Worm (Caenorhabditis elegans) whole organism, L1 larva: ENCODE data around the gene Y73B6BL.288.

ENCODE experiments used
- C04F5.9 ChIP-seq: sonication (generic microtip); optimal IDR thresholded peaks from 2 replicates; lab custom pipeline; 2016; ENCODE audit warnings: missing genetic modification characterization, missing compliant biosample characterization
- C16A3.4 ChIP-seq: fragments of 150-350 bp; optimal IDR thresholded peaks from 2 replicates; lab custom pipeline; 2014; ENCODE audit warnings: missing biosample characterization, missing genetic modification characterization
- C34B4.2 ChIP-seq: sonication (generic microtip); optimal IDR thresholded peaks from 2 replicates; lab custom pipeline; 2017; ENCODE audit warnings: mild to moderate bottlenecking, missing genetic modification characterization, missing compliant biosample characterization
- blmp-1 ChIP-seq: fragments of 150-350 bp; optimal IDR thresholded peaks from 2 replicates; lab custom pipeline; 2014; ENCODE audit warnings: missing biosample characterization, missing genetic modification characterization
- ceh-63 ChIP-seq: fragments of 200-800 bp; sonication (Bioruptor generic); optimal IDR thresholded peaks from 2 replicates; lab custom pipeline; 2018; ENCODE audit warnings: mild to moderate bottlenecking, missing genetic modification characterization, missing compliant biosample characterization
- ceh-82 ChIP-seq, 3 experiments: fragments of 150-350 bp in 1 of 3; sonication (generic microtip) in 2 of 3; optimal IDR thresholded peaks; 2 replicates each; lab custom pipeline; 2014 to 2017; ENCODE audit warnings: missing biosample characterization in 3 of 3, missing genetic modification characterization in 3 of 3
- dpl-1 ChIP-seq, 3 experiments: fragments of 150-350 bp in 2 of 3; sonication (generic microtip) in 1 of 3; optimal IDR thresholded peaks; 2 replicates each; lab custom pipeline; 2014 to 2017; ENCODE audit warnings: missing biosample characterization in 3 of 3, missing genetic modification characterization in 3 of 3, missing genetic modification reagents in 3 of 3
- efl-3 ChIP-seq: fragments of 200-800 bp; sonication (Bioruptor generic); optimal IDR thresholded peaks from 2 replicates; lab custom pipeline; 2018; ENCODE audit warnings: mild to moderate bottlenecking, missing genetic modification characterization, missing compliant biosample characterization
- egl-13 ChIP-seq: sonication (generic microtip); optimal IDR thresholded peaks from 2 replicates; lab custom pipeline; 2016; ENCODE audit warnings: missing genotype, missing genetic modification reagents, missing genetic modification characterization, missing compliant biosample characterization
- elt-2 ChIP-seq: sonication (generic microtip); optimal IDR thresholded peaks from 2 replicates; lab custom pipeline; 2016; ENCODE audit warnings: missing genetic modification characterization, mild to moderate bottlenecking, inconsistent platforms, missing compliant biosample characterization, missing genetic modification reagents
- elt-3 ChIP-seq, 6 experiments: fragments of 150-350 bp in 1 of 6; sonication (generic microtip); optimal IDR thresholded peaks; 2 replicates each; lab custom pipeline; 2017 to 2018; ENCODE audit warnings: missing biosample characterization in 6 of 6, missing genetic modification characterization in 6 of 6, inconsistent platforms in 1 of 6
- fkh-10 ChIP-seq: sonication (generic microtip); optimal IDR thresholded peaks from 2 replicates; lab custom pipeline; 2017; ENCODE audit warnings: missing biosample characterization, missing genetic modification reagents, missing genetic modification characterization
- fkh-4 ChIP-seq: sonication (generic microtip); optimal IDR thresholded peaks from 2 replicates; lab custom pipeline; 2016; ENCODE audit warnings: missing compliant biosample characterization, missing genetic modification characterization, borderline replicate concordance
- grh-1 ChIP-seq: fragments of 200-800 bp; sonication (Bioruptor generic); IDR thresholded peaks from 2 replicates; pipeline ENCODE4 v1.3.6; 2022; ENCODE audit warnings: missing genetic modification reagents, missing genetic modification characterization, missing compliant biosample characterization
- hlh-17 ChIP-seq: fragments of 200-800 bp; sonication (Bioruptor generic); optimal IDR thresholded peaks from 2 replicates; lab custom pipeline; 2018; ENCODE audit warnings: missing genetic modification characterization, mild to moderate bottlenecking, missing compliant biosample characterization, moderate library complexity, borderline replicate concordance
- hlh-4 ChIP-seq: sonication (generic microtip); optimal IDR thresholded peaks from 2 replicates; lab custom pipeline; 2016; ENCODE audit warnings: mild to moderate bottlenecking, missing genetic modification characterization, missing compliant biosample characterization
- irx-1 ChIP-seq: sonication (generic microtip); optimal IDR thresholded peaks from 2 replicates; lab custom pipeline; 2016; ENCODE audit warnings: missing genetic modification characterization, missing compliant biosample characterization
- isw-1 ChIP-seq: fragments of 200-800 bp; sonication (Bioruptor generic); IDR thresholded peaks from 2 replicates; pipeline ENCODE4 v1.3.6; 2022; ENCODE audit warnings: missing genetic modification characterization, missing compliant biosample characterization
- lin-13 ChIP-seq: fragments of 150-350 bp; optimal IDR thresholded peaks from 2 replicates; lab custom pipeline; 2014; ENCODE audit warnings: missing biosample characterization, missing genetic modification reagents, missing genetic modification characterization
- lin-14 ChIP-seq: fragments of 200-800 bp; sonication (Bioruptor generic); optimal IDR thresholded peaks from 2 replicates; lab custom pipeline; 2018; ENCODE audit warnings: mild to moderate bottlenecking, missing genetic modification characterization, moderate library complexity, missing compliant biosample characterization
- lin-15B ChIP-seq: fragments of 150-350 bp; sonication (generic microtip); optimal IDR thresholded peaks from 3 replicates; lab custom pipeline; 2014; ENCODE audit warnings: missing biosample characterization, missing genetic modification characterization
- lin-39 ChIP-seq: fragments of 150-350 bp; optimal IDR thresholded peaks from 2 replicates; lab custom pipeline; 2014; ENCODE audit warnings: missing biosample characterization, missing genetic modification reagents, missing genetic modification characterization
- mab-9 ChIP-seq: fragments of 200-800 bp; sonication (Bioruptor generic); IDR thresholded peaks from 2 replicates; pipeline ENCODE4 v1.3.6; 2022; ENCODE audit warnings: missing genetic modification reagents, missing genetic modification characterization, missing compliant biosample characterization
- mdl-1 ChIP-seq, 2 experiments: fragments of 150-350 bp; optimal IDR thresholded peaks; 2 replicates each; lab custom pipeline; 2014 to 2017; ENCODE audit warnings: missing biosample characterization in 2 of 2, missing genetic modification characterization in 2 of 2, inconsistent platforms in 1 of 2
- mef-2 ChIP-seq: fragments of 150-350 bp; optimal IDR thresholded peaks from 2 replicates; lab custom pipeline; 2014; ENCODE audit warnings: missing biosample characterization, missing genetic modification characterization
- nhr-11 ChIP-seq: fragments of 150-350 bp; optimal IDR thresholded peaks from 2 replicates; lab custom pipeline; 2014; ENCODE audit warnings: missing biosample characterization, missing genetic modification characterization
- nhr-237 ChIP-seq: fragments of 150-350 bp; optimal IDR thresholded peaks from 2 replicates; lab custom pipeline; 2014; ENCODE audit warnings: missing biosample characterization, missing genetic modification characterization
- nhr-28 ChIP-seq: fragments of 150-350 bp; optimal IDR thresholded peaks from 2 replicates; lab custom pipeline; 2014; ENCODE audit warnings: missing biosample characterization, missing genetic modification characterization
- nhr-47 ChIP-seq: sonication (generic microtip); optimal IDR thresholded peaks from 2 replicates; lab custom pipeline; 2016; ENCODE audit warnings: mild to moderate bottlenecking, missing genetic modification characterization, moderate library complexity, missing compliant biosample characterization
- nhr-76 ChIP-seq: sonication (generic microtip); optimal IDR thresholded peaks from 2 replicates; lab custom pipeline; 2017; ENCODE audit warnings: missing biosample characterization, missing genetic modification characterization
- nhr-77 ChIP-seq: fragments of 150-350 bp; optimal IDR thresholded peaks from 2 replicates; lab custom pipeline; 2014; ENCODE audit warnings: missing biosample characterization, missing genetic modification characterization
- nhr-85 ChIP-seq: sonication (generic microtip); peaks from one replicate; lab custom pipeline; 2016; ENCODE audit warnings: missing genetic modification characterization, inconsistent platforms, missing compliant biosample characterization
- nhr-90 ChIP-seq: sonication (generic microtip); optimal IDR thresholded peaks from 2 replicates; lab custom pipeline; 2016; ENCODE audit warnings: mild to moderate bottlenecking, missing genetic modification characterization, missing compliant biosample characterization; ENCODE audit not compliant: poor library complexity
- pag-3 ChIP-seq: sonication (generic microtip); optimal IDR thresholded peaks from 2 replicates; lab custom pipeline; 2017; ENCODE audit warnings: missing genetic modification characterization, mild to moderate bottlenecking, missing compliant biosample characterization, antibody characterized with exemption, borderline replicate concordance; ENCODE audit not compliant: insufficient read depth
- pax-3 ChIP-seq: fragments of 200-800 bp; sonication (Bioruptor generic); optimal IDR thresholded peaks from 2 replicates; lab custom pipeline; 2018; ENCODE audit warnings: mild to moderate bottlenecking, missing genetic modification characterization, moderate library complexity, missing compliant biosample characterization
- pqm-1 ChIP-seq: sonication (generic microtip); optimal IDR thresholded peaks from 3 replicates; lab custom pipeline; 2017; ENCODE audit warnings: missing biosample characterization, missing genetic modification characterization
- rnt-1 ChIP-seq: sonication (generic microtip); optimal IDR thresholded peaks from 2 replicates; lab custom pipeline; 2016; ENCODE audit warnings: mild to moderate bottlenecking, missing genetic modification characterization, moderate library complexity, missing compliant biosample characterization
- skn-1 ChIP-seq: fragments of 150-350 bp; optimal IDR thresholded peaks from 2 replicates; lab custom pipeline; 2014; ENCODE audit warnings: missing biosample characterization, missing genetic modification characterization
- snu-23 ChIP-seq: sonication (generic microtip); optimal IDR thresholded peaks from 2 replicates; lab custom pipeline; 2016; ENCODE audit warnings: missing genetic modification characterization, missing compliant biosample characterization
- sox-4 ChIP-seq: sonication (generic microtip); optimal IDR thresholded peaks from 2 replicates; lab custom pipeline; 2016; ENCODE audit warnings: missing genetic modification characterization, missing compliant biosample characterization
- tbx-2 ChIP-seq: sonication (generic microtip); optimal IDR thresholded peaks from 2 replicates; lab custom pipeline; 2016; ENCODE audit warnings: missing genetic modification characterization, missing compliant biosample characterization
- unc-30 ChIP-seq: sonication (generic microtip); optimal IDR thresholded peaks from 2 replicates; lab custom pipeline; 2017; ENCODE audit warnings: missing biosample characterization, missing genetic modification characterization
- unc-62 ChIP-seq: fragments of 150-350 bp; optimal IDR thresholded peaks from 2 replicates; lab custom pipeline; 2014; ENCODE audit warnings: missing biosample characterization, missing genetic modification reagents, missing genetic modification characterization
- unc-98 ChIP-seq: fragments of 200-800 bp; sonication (Bioruptor generic); IDR thresholded peaks from 2 replicates; pipeline ENCODE4 v1.3.6; 2022; ENCODE audit warnings: missing genetic modification characterization, missing compliant biosample characterization
- vab-15 ChIP-seq: sonication (generic microtip); optimal IDR thresholded peaks from 2 replicates; lab custom pipeline; 2017; ENCODE audit warnings: missing genotype, mild to moderate bottlenecking, missing genetic modification characterization, missing compliant biosample characterization
- xbp-1 ChIP-seq: sonication (generic microtip); optimal IDR thresholded peaks from 2 replicates; lab custom pipeline; 2016; ENCODE audit warnings: missing genetic modification characterization, missing compliant biosample characterization
- ztf-11 ChIP-seq, 2 experiments: sonication (generic microtip); optimal IDR thresholded peaks; 2 replicates each; lab custom pipeline; 2016 to 2017; ENCODE audit warnings: missing genetic modification characterization in 2 of 2, missing biosample characterization in 1 of 2, missing compliant biosample characterization in 1 of 2
- ztf-4 ChIP-seq: fragments of 150-350 bp; optimal IDR thresholded peaks from 2 replicates; lab custom pipeline; 2014; ENCODE audit warnings: missing biosample characterization, missing genetic modification characterization

The Y73B6BL.288 gene

ce11 chrIV:6377335-6378069, 35.2 kb upstream of the Y73B6BL.288 start:
- TF ChIP-seq nhr-237 (tag; lab: Kevin White, UChicago) (no peak), pqm-1 (no peak), fkh-10 (GFP tag; lab: Kevin White, UChicago) (no peak), skn-1 (no peak), mab-9 (GFP tag; lab: Robert Waterston, UW) (no peak), C04F5.9 (tag; lab: Kevin White, UChicago) (no peak), efl-3 (GFP tag; lab: Kevin White, UChicago) (no peak), C34B4.2 (tag; lab: Kevin White, UChicago) (no peak), ztf-4 (tag; lab: Kevin White, UChicago) (no peak), hlh-4 (tag; lab: Kevin White, UChicago) (no peak), irx-1 (tag; lab: Kevin White, UChicago) (no peak), mdl-1 (tag; optimal IDR thresholded peaks at IDR 0.05; lab: Kevin White, UChicago) (no peak), nhr-77 (tag; lab: Kevin White, UChicago) (no peak)

ce11 chrIV:6376473-6377115, 34.3 kb upstream of the Y73B6BL.288 start, which contains the start of the genes hrpf-2 and bli-6:
hrpf-2 (minus strand) TSS chrIV:6376523.
bli-6 (plus strand) TSS chrIV:6377065.
- TF ChIP-seq C16A3.4 (tag; lab: Kevin White, UChicago) (peak; percentile 84), irx-1 (tag; lab: Kevin White, UChicago) (peak; percentile 55), fkh-4 (no peak), nhr-47 (peak; percentile 85), lin-39 (peak; percentile 30), ceh-82 (tag; optimal IDR thresholded peaks at IDR 0.05; lab: Kevin White, UChicago) (peak; percentile 20 to 78 (median 46)), pax-3 (tag; lab: Kevin White, UChicago) (no peak), lin-14 (GFP tag; lab: Kevin White, UChicago) (peak; percentile 77), ztf-11 (tag; optimal IDR thresholded peaks at IDR 0.05; lab: Kevin White, UChicago) (peak in 1 of 2 experiments; percentile 31), nhr-11 (tag; lab: Kevin White, UChicago) (no peak), lin-13 (peak; percentile 74), efl-3 (GFP tag; lab: Kevin White, UChicago) (no peak), blmp-1 (tag; lab: Kevin White, UChicago) (no peak), sox-4 (tag; lab: Kevin White, UChicago) (peak; percentile 4), nhr-85 (peak; percentile 86), hlh-17 (GFP tag; lab: Kevin White, UChicago) (no peak), egl-13 (tag; lab: Kevin White, UChicago) (peak; percentile 54), nhr-28 (tag; lab: Kevin White, UChicago) (no peak), mef-2 (tag; lab: Kevin White, UChicago) (no peak), xbp-1 (tag; lab: Kevin White, UChicago) (peak; percentile 74), unc-30 (tag; lab: Kevin White, UChicago) (no peak), rnt-1 (tag; lab: Kevin White, UChicago) (peak; percentile 82), snu-23 (GFP tag; lab: Kevin White, UChicago) (peak; percentile 85), tbx-2 (tag; lab: Kevin White, UChicago) (peak; percentile 76), unc-62 (no peak), pag-3 (tag; lab: Kevin White, UChicago) (no peak), elt-3 (tag; optimal IDR thresholded peaks at IDR 0.05; lab: Kevin White, UChicago) (peak in 2 of 6 experiments; percentile 66 to 70), ceh-63 (no peak), pqm-1 (no peak), dpl-1 (GFP tag; optimal IDR thresholded peaks at IDR 0.05; lab: Kevin White, UChicago) (peak; percentile 79 to 87 (median 86)), unc-98 (GFP tag; lab: Robert Waterston, UW) (no peak), nhr-76 (tag; lab: Kevin White, UChicago) (no peak), nhr-90 (tag; lab: Kevin White, UChicago) (peak; percentile 63), grh-1 (GFP tag; lab: Robert Waterston, UW) (no peak), lin-15B (tag; lab: Kevin White, UChicago) (peak; percentile 93), vab-15 (peak; percentile 5), elt-2 (peak; percentile 18), isw-1 (GFP tag; lab: Robert Waterston, UW) (peak; percentile 61)
